Worm (Caenorhabditis elegans): ENCODE results near the gene ZC455.1.
A peak's percentile ranks its signal among the peaks of the same experiment; 100 is the strongest.

Gene ZC455.1

DNA sequence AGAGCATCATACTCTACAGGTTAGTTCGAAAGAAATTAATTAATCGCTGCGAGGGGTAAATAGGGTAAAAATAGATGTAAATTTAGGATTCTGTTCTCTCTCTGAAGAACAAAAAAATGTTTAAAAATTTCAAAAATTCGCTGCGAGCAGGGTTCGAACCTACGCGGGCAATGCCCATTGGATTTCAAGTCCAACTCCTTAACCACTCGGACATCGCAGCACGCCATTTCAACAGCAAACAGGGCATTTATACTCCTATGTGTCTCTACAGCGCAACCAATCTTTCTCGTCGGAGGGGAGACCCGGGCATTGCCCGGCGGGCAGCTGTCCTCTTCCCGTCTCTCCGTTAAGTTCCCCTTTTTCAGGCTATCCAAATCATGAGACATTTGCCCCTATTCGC lies 6.9 kb downstream of the ZC455.1 start (continued):
- TF ChIP-seq nfyb-1 (GFP tag; IDR thresholded peaks at IDR 0.05), result peak; percentile 75
- peak; percentile 68 for TF ChIP-seq F57A8.1 (GFP tag; optimal IDR thresholded peaks at IDR 0.05)
- TF ChIP-seq ztf-26 (tag; optimal IDR thresholded peaks at IDR 0.05), result peak; percentile 51
- peak; percentile 44 for TF ChIP-seq snpc-4 (GFP tag; optimal IDR thresholded peaks at IDR 0.05)
- TF ChIP-seq snpc-4 (tag; optimal IDR thresholded peaks at IDR 0.05), result peak in 1 of 4 experiments; percentile 68
- no peak for TF ChIP-seq tlf-1 (GFP tag; optimal IDR thresholded peaks at IDR 0.05)
- peak; percentile 53; the same call in 1 of the 2 replicates for TF ChIP-seq hmg-20 (GFP tag; IDR thresholded peaks at IDR 0.05)
- TF ChIP-seq C17E4.6 (GFP tag; IDR thresholded peaks at IDR 0.05), result 0 out of 2 replicates have a peak, but pooled peaks have one; percentile 21
- TF ChIP-seq attf-5 (GFP tag; optimal IDR thresholded peaks at IDR 0.05), result peak; percentile 81
- TF ChIP-seq tbx-9 (tag; optimal IDR thresholded peaks at IDR 0.05; ENCODE audit: borderline replicate concordance), result no peak
- TF ChIP-seq die-1 (tag; optimal IDR thresholded peaks at IDR 0.05), result peak; percentile 89
- peak; percentile 79 for TF ChIP-seq ztf-18 (tag; optimal IDR thresholded peaks at IDR 0.05)
- no peak for TF ChIP-seq lin-54 (GFP tag; optimal IDR thresholded peaks at IDR 0.05)
- peak; percentile 69 for TF ChIP-seq ZK185.1 (tag; optimal IDR thresholded peaks at IDR 0.05; ENCODE audit: poor library complexity, severe bottlenecking)
- TF ChIP-seq madf-6 (GFP tag; IDR thresholded peaks at IDR 0.05), result no peak
- peak; percentile 91 for TF ChIP-seq zim-3 (tag; optimal IDR thresholded peaks at IDR 0.05)
- peak; percentile 21 for TF ChIP-seq ztf-22 (GFP tag; optimal IDR thresholded peaks at IDR 0.05)
- TF ChIP-seq Y79H2A.3 (GFP tag; conservative IDR thresholded peaks at IDR 0.05), result peak; percentile 84
- peak; percentile 65 for TF ChIP-seq attf-3 (GFP tag; conservative IDR thresholded peaks at IDR 0.05)
- peak; percentile 13 for TF ChIP-seq gei-17 (GFP tag; optimal IDR thresholded peaks at IDR 0.05)
- peak; percentile 72 for TF ChIP-seq mcd-1 (GFP tag; IDR thresholded peaks at IDR 0.05)
- peak; percentile 4 for TF ChIP-seq atf-7 (tag; optimal IDR thresholded peaks at IDR 0.05)
- peak; percentile 76 for TF ChIP-seq hmg-1.2 (GFP tag; IDR thresholded peaks at IDR 0.05)
- TF ChIP-seq B0261.1 (tag; optimal IDR thresholded peaks at IDR 0.05), result peak; percentile 85
- TF ChIP-seq rcor-1 (GFP tag; IDR thresholded peaks at IDR 0.05), result peak; percentile 49
- TF ChIP-seq rec-8 (tag; optimal IDR thresholded peaks at IDR 0.05), result peak; percentile 75 to 84
- TF ChIP-seq ztf-3 (GFP tag; optimal IDR thresholded peaks at IDR 0.05), result no peak
- no peak for TF ChIP-seq ama-1 (optimal IDR thresholded peaks at IDR 0.05)
- peak in 1 of 2 experiments; percentile 76 for TF ChIP-seq ama-1 (GFP tag; optimal IDR thresholded peaks at IDR 0.05)
- peak; percentile 72 for TF ChIP-seq mxl-1 (tag; optimal IDR thresholded peaks at IDR 0.05)
- TF ChIP-seq Y53F4B.3 (GFP tag; IDR thresholded peaks at IDR 0.05), result no peak
- peak; percentile 69 for TF ChIP-seq ceh-79 (tag; optimal IDR thresholded peaks at IDR 0.05)
- TF ChIP-seq madf-3 (GFP tag; IDR thresholded peaks at IDR 0.05), result no peak
- peak; percentile 97 for TF ChIP-seq lin-26 (GFP tag; IDR thresholded peaks at IDR 0.05)
- peak; percentile 76 for TF ChIP-seq him-1 (tag; optimal IDR thresholded peaks at IDR 0.05)
- TF ChIP-seq F23B12.7 (tag; optimal IDR thresholded peaks at IDR 0.05; ENCODE audit: insufficient read depth), result peak; percentile 83
- TF ChIP-seq lsy-27 (tag; optimal IDR thresholded peaks at IDR 0.05; ENCODE audit: borderline replicate concordance, insufficient read depth), result peak; percentile 82
- peak; percentile 74 for TF ChIP-seq ets-4 (GFP tag; optimal IDR thresholded peaks at IDR 0.05)
- no peak for TF ChIP-seq F49E8.2 (tag; optimal IDR thresholded peaks at IDR 0.05; ENCODE audit: insufficient read depth)
- TF ChIP-seq madf-10 (tag; optimal IDR thresholded peaks at IDR 0.05), result peak; percentile 47
- TF ChIP-seq F10E7.11 (tag; optimal IDR thresholded peaks at IDR 0.05), result no peak
- 0 out of 2 replicates have a peak, but pooled peaks have one; percentile 45 for TF ChIP-seq F37B4.10 (GFP tag; IDR thresholded peaks at IDR 0.05)
- TF ChIP-seq lsl-1 (GFP tag; optimal IDR thresholded peaks at IDR 0.05), result peak; percentile 37
- peak; percentile 71 for TF ChIP-seq T07F8.4 (tag; optimal IDR thresholded peaks at IDR 0.05)
- TF ChIP-seq T26A5.8 (tag; optimal IDR thresholded peaks at IDR 0.05), result peak; percentile 59
- peak; percentile 33; the same call in 1 of the 2 replicates for TF ChIP-seq Y95B8A.8 (GFP tag; IDR thresholded peaks at IDR 0.05)
- TF ChIP-seq ekl-4 (GFP tag; IDR thresholded peaks at IDR 0.05), result peak; percentile 68; the same call in 1 of the 2 replicates
- TF ChIP-seq D2030.7 (GFP tag; IDR thresholded peaks at IDR 0.05), result peak; percentile 68

Measured in whole organism, young adult.